Fruit fly (Drosophila melanogaster) Kc167 (cell line): ENCODE results near the gene ATPsynC.

Experiments used
- Myc ChIP-seq: fragments of >200 bp; optimal IDR thresholded peaks from 2 replicates; lab custom pipeline; 2017; ENCODE audit warnings: missing external identifiers
- Sin3A ChIP-seq: fragments of >200 bp; optimal IDR thresholded peaks from 2 replicates; lab custom pipeline; 2018; ENCODE audit warnings: missing external identifiers
- h ChIP-seq: fragments of >200 bp; optimal IDR thresholded peaks from 3 replicates; lab custom pipeline; 2018; ENCODE audit warnings: missing external identifiers
- insv ChIP-seq: fragments of >200 bp; optimal IDR thresholded peaks from 3 replicates; lab custom pipeline; 2018; ENCODE audit warnings: missing external identifiers
- psq ChIP-seq: fragments of >200 bp; optimal IDR thresholded peaks from 2 replicates; lab custom pipeline; 2017; ENCODE audit warnings: missing external identifiers
- ttk ChIP-seq: sonication (Bioruptor generic); optimal IDR thresholded peaks from 2 replicates; lab custom pipeline; 2017; ENCODE audit warnings: missing external identifiers

Gene ATPsynC

DNA sequence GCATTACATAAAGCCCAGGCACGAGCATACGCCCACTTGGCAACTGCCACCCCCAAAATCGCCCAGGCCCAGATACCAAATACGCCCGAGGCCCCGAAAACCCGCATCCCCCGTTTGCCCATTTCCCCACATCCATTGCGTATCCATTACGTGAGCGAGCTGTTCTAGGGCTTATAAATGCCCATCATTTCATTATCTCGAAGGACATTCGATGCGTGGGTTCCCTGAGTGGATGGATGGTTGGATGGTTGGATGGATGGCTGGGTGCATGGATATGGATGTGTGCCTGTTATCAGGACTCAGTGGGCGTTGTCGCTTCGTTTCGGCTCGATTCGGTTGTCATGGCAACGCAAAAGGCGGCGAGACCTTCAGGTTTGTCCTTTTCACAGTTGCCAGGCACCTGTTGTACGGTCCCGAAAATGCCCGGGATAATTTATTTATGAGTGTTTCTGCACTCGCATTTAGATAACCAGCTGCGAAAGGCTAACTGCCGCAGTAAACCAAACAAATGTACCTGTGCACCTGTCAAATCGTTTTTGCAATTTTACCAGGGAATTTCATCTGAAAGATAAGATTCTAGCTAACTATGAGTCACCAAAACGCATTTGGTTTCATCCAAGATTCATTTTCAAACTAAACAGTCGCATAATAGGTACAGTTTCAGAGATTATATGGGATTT, 3.6 kb upstream of the ATPsynC start:
- TF ChIP-seq h (lab: Kevin White, UChicago) (no peak), insv (no peak), psq (lab: Kevin White, UChicago) (no peak), Myc (lab: Kevin White, UChicago) (no peak), Sin3A (lab: Kevin White, UChicago) (no peak), ttk (lab: Kevin White, UChicago) (no peak)

DNA sequence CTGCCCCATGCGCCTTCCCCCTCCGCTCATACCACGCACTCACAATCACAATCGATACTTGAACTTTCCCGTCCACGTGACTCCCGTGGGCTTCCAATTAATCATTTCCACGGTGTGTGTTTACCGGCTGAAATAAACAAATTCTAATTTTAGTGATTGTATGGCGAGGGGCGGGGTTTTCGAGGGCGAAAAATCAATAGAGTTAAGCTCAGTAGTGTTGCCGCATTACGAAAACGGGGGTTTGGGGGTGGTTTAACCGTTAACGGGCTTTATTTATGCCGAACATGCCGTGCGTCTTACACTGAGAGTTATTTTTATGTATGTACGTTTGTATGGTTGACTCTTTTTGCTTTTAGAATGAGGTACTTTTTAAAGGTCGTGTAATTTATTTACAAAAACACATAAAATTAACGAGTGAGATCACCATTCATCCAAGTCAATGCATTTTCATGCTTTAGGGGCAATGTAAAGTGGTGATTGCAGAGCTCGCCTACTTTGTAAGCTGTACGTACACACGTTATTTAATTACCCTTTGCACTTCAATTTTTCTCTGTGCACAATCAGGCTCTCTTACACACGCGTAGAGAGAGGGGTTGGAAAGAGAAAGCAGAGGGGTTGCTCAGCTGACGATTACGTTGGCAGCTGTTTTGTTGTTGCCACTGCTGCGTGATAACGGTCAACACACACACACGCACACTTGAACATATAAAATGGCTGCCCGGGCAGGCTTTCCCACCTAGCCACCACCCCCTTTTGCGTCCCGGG, 2.9 kb upstream of the ATPsynC start:
- TF ChIP-seq Myc (lab: Kevin White, UChicago) (no peak), ttk (lab: Kevin White, UChicago) (no peak), h (lab: Kevin White, UChicago) (no peak), psq (lab: Kevin White, UChicago) (no peak), insv (no peak), Sin3A (lab: Kevin White, UChicago) (no peak)

DNA sequence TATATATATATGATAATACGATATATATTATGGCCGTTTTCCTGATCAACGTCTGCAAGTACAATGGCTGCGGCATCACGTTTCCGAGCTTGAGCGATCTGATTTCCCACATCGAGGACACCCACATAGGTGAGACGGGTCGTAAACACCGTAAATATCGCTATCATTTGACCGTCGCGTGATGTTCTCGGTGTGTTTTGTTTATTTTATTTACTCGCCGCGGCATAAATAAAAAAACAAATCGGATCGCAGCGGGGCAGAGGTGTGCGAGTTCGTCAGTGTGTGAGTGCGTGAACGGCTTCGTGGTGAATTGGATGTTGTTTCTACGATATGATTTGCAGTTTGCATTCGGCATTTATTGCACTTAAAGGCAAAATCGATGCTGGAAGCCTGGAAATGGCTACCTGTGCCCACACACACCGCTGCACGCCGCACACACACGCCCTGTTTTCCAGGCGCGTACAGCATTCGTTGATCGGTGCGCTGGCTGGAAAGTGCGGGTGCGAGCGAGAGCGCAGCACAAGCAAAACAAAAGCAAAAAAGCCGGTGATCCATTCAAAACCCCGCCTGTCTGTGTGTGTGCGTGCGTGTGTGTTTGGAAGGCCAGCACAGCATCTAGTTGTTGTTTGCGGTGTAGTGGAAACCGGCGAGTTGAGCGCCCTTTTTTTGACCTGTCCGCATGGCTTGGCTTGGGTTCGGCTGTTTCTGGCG, 2.1 kb upstream of the ATPsynC start:
- no peak for TF ChIP-seq insv
- no peak for TF ChIP-seq ttk (lab: Kevin White, UChicago)
- no peak for TF ChIP-seq Myc (lab: Kevin White, UChicago)
- no peak for TF ChIP-seq psq (lab: Kevin White, UChicago)
- no peak for TF ChIP-seq Sin3A (lab: Kevin White, UChicago)
- TF ChIP-seq h (lab: Kevin White, UChicago): no peak

DNA sequence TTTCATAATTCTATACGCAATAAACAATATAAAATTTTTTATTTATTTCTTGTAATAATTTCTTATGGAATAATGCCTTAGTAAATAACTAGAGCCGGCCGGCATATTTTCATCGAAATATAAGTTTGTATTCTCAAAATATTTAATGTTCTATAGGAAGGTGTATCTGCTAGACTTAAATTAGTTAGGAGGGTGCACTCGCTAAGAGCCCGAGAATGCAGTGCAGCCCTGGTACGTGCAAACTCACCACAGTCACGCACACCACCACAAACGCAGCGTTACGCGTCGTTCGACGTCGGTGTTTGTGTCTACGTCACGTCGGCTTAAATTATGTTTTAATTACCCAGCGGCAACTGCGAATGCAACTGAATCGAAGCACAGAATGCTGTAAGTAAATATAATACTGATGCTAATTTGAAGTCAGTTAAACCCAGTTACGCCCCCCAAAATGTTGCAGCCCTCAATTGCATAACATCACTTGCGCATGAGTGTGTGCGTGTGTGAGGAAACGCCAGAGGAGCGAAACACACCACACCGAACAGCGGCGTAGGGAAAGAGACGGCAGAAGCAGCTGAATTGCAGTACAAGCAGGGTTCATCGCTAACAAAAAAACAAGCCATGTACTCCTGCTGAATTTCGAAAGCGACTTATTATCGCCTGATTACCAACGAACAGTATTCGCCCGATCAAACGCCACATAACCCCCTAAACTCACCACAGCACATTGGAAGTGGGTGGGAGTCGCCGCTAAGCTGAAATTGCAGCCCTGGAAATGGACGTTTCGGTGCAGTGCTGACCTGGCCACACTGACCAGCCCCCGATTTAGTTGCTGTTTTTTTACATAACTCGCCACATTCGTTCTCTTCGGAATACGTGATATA, 1.3 kb upstream of the ATPsynC start, which contains the start of gene CG12054:
Gene CG12054, plus strand, starts transcription at position 247 of the 881 bp plus-strand sequence.
- TF ChIP-seq Sin3A (lab: Kevin White, UChicago) (no peak), insv (no peak), h (lab: Kevin White, UChicago) (no peak), Myc (lab: Kevin White, UChicago) (no peak), psq (lab: Kevin White, UChicago) (no peak), ttk (lab: Kevin White, UChicago) (no peak)

DNA sequence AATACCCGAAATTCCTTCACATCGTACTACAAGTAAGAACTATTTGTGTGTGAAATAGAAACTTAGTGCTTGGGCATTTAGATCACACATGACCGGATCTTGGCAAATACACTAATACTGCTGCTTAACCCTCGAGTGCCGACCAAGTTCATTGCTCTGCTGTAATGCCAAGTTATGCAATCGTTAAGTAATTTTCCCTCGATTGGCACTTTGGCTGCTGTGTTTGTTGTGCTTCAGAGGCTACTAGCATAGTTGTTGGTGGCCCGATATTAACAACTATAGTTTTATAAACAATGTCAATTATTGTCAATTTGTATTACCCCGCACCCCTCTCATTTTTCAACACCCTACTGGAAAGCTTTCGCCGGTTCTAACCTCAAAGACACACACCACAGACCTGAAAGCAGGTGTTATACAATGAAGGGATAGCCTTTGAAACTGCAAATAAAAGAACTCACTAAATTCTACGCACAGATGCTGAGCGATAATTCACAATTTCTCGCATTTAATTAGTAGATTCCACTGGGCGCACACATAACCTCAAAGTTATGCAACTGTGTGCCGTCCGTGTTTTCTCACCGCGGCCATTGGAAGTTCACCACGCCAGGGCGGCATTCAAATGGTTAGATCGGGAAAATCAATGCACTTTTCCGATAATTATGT, 1.1 kb downstream of the ATPsynC start:
- TF ChIP-seq Sin3A (lab: Kevin White, UChicago) (no peak), insv (no peak), h (lab: Kevin White, UChicago) (no peak), ttk (lab: Kevin White, UChicago) (no peak), Myc (lab: Kevin White, UChicago) (no peak), psq (lab: Kevin White, UChicago) (no peak)

DNA sequence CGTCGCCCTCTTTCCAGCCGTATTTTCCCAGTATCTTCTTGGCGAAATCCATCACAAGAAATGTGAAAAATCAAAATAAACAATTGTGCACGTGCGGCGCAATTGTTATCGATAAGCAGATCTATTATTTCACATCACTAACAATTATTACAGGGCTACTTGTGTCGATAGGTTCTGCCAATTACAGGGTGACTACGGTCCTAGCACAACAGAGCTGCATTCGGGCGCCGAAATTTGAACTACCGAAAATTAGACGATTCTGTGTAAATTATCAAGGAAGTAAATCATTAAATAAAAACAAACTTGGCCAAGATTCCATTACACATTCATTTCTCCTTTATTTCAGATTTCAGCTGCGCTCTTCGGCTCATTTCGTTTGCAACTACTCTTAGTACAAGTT, 3.6 kb downstream of the ATPsynC start, which contains the start of gene CG15561:
Gene CG15561, minus strand, starts transcription at position 113 of the 400 bp plus-strand sequence.
- TF ChIP-seq Myc (lab: Kevin White, UChicago) (no peak), ttk (lab: Kevin White, UChicago) (no peak), Sin3A (lab: Kevin White, UChicago) (no peak), psq (lab: Kevin White, UChicago) (no peak), insv (no peak), h (lab: Kevin White, UChicago) (no peak)

DNA sequence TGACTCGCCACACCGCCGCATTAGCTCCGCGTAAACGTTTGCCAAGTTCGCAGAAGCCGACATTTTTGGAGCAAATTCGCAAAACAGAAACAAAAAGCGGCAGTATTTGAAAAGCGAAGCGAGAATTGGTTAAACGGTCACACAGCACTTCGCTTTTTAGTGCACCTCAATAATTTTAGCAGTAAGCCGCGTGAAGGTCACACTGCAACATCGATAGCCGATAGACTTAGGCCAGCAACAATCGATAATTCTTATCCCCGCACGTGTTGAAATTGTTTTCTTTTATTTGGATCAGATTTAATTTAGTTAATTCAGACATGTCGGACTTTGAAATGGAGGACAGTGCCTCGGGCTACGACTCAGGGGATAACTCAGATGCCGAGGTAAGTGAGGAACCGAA, 6.2 kb downstream of the ATPsynC start, which contains the start of the genes Zwilch and CG1542:
Gene Zwilch, minus strand, starts transcription at position 150 of the 400 bp plus-strand sequence.
Gene CG1542, plus strand, starts transcription at position 232 of the 400 bp plus-strand sequence.
- no peak for TF ChIP-seq ttk (lab: Kevin White, UChicago)

DNA sequence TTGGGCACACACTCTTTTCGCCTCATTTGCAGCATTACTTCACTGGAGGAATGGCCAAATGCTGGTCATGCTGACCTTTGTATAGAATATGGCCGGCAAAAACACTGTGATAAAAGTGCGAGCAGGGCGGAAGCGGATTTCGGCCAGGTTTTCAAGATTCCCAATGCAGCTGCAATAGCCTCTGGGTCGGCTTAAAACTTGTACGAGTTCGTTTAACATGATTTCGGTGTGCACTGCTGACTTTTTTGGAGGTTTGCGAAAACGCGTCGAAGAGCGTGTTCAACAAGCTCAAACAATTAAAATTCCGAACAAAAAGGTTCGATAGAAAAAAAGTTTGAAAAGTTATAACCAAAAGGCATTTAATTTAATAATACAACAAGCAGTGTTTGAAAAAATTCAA, 8.8 kb downstream of the ATPsynC start, which contains the start of gene chp:
Gene chp, minus strand, starts transcription at position 101 of the 400 bp plus-strand sequence.
- TF ChIP-seq Sin3A (lab: Kevin White, UChicago) (no peak), h (lab: Kevin White, UChicago) (no peak), psq (lab: Kevin White, UChicago) (no peak), Myc (lab: Kevin White, UChicago) (no peak), ttk (lab: Kevin White, UChicago) (no peak), insv (no peak)

DNA sequence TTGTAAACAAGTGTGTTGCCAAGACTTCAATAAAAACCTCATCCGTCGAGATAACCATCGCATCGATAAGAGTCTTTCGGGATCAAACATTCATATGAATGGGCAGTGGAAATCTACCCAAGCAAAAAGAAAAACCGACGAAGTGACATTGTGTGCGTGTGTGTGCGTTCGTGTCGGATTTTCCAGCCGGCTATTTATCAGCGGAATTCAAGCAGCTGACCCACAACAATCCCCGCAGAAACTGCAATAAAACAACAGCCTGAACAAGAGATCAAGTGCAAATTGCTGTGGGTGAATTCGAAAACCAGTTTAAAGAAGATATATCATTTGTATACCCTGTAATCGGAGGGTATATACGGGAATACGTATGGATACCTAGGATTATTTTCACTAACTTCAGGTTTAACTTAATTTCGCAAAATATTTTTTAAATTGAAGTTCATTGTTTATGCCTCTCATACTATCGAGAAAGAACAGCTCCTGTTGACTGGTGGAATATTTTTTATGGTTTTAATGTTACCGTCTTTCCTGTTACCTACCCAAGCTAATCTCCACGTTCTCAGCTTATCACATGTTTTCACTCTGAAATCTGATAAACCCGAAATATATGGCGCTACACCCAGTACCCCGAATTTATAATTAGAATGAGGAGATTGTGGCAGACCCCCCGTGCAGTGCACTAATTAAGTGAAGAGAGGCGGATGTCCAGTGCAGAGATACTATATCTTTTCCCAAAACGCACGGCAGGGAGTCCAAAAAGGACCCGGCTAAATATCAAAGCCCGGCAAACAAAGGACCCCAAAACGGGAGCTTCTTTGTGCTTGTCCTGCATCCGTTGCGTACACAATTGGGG, 22.1 kb downstream of the ATPsynC start:
- TF ChIP-seq Sin3A (lab: Kevin White, UChicago): no peak
- TF ChIP-seq insv: no peak
- no peak for TF ChIP-seq h (lab: Kevin White, UChicago)
- TF ChIP-seq Myc (lab: Kevin White, UChicago): no peak
- TF ChIP-seq ttk (lab: Kevin White, UChicago): no peak
- no peak for TF ChIP-seq psq (lab: Kevin White, UChicago)
